Worm (Caenorhabditis elegans): Measurements from ENCODE around the gene cpd-2.
A peak's percentile ranks its signal among the peaks of the same experiment; 100 is the strongest.

DNA sequence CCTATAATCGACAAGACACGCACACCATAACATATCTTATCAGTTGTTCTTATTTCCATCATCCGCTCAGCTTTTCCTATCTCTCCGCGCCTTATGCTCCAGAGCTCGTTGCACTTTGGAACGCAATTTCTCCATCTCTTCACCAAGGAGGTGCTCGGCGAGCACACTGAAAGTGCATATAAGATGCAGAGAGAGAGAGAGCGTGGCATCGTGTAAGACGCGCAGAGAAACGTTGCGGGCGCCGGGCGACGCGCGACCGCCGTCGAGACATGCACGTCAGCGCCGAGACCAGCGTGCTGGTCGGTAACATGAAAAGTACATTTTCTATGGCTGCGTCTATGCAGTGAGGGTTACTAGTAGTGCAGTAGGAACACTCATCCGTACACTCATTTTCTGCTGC lies 25.1 kb upstream of the cpd-2 start:
- TF ChIP-seq lin-11 (tag; optimal IDR thresholded peaks at IDR 0.05) (peak; percentile 75), nhr-237 (tag; optimal IDR thresholded peaks at IDR 0.05) (no peak), nhr-11 (tag; optimal IDR thresholded peaks at IDR 0.05) (no peak), nhr-25 (tag; optimal IDR thresholded peaks at IDR 0.05) (no peak), F13H6.1 (tag; optimal IDR thresholded peaks at IDR 0.05) (peak; percentile 91), nhr-77 (tag; optimal IDR thresholded peaks at IDR 0.05) (no peak), lsy-2 (tag; optimal IDR thresholded peaks at IDR 0.05) (peak in 1 of 2 experiments; percentile 78), skn-1 (tag; optimal IDR thresholded peaks at IDR 0.05) (peak; percentile 1), lin-39 (tag; optimal IDR thresholded peaks at IDR 0.05) (no peak), aly-2 (tag; optimal IDR thresholded peaks at IDR 0.05) (no peak), ZK546.5 (tag; optimal IDR thresholded peaks at IDR 0.05) (no peak), mdl-1 (tag; optimal IDR thresholded peaks at IDR 0.05) (peak; percentile 85 to 91), unc-39 (tag; optimal IDR thresholded peaks at IDR 0.05) (no peak)

Data from whole organism, L2 larva.